Worm (Caenorhabditis elegans) whole organism, young adult: Measurements from ENCODE around the gene C25G6.4.
A peak's percentile ranks its signal among the peaks of the same experiment; 100 is the strongest.
"Not testable (repeated sequence)": the region's sequence is repeated elsewhere in the genome, so short reads cannot be mapped to it uniquely, and the experiment has no call there.

Experiments used
- B0035.1 ChIP-seq: sonication (generic microtip); optimal IDR thresholded peaks from 2 replicates; lab custom pipeline; 2016; ENCODE audit warnings: missing genetic modification characterization, mild to moderate bottlenecking, missing compliant biosample characterization, missing genotype, missing genetic modification reagents
- B0261.1 ChIP-seq: sonication (generic microtip); optimal IDR thresholded peaks from 2 replicates; lab custom pipeline; 2016; ENCODE audit warnings: mild to moderate bottlenecking, missing genetic modification characterization, moderate library complexity, missing compliant biosample characterization
- F10E7.11 ChIP-seq: sonication (generic microtip); optimal IDR thresholded peaks from 2 replicates; lab custom pipeline; 2017; ENCODE audit warnings: mild to moderate bottlenecking, missing genetic modification characterization, moderate library complexity, missing compliant biosample characterization
- F23B12.7 ChIP-seq: sonication (generic microtip); optimal IDR thresholded peaks from 2 replicates; lab custom pipeline; 2017; ENCODE audit warnings: missing genetic modification characterization, mild to moderate bottlenecking, missing compliant biosample characterization, antibody characterized with exemption, moderate library complexity; ENCODE audit not compliant: insufficient read depth
- F39B2.1 ChIP-seq: fragments of 200-800 bp; sonication (Bioruptor generic); IDR thresholded peaks from 2 replicates; pipeline ENCODE4 v1.3.6; 2022; ENCODE audit warnings: missing genetic modification reagents, missing genetic modification characterization, missing compliant biosample characterization
- F55B11.4 ChIP-seq: sonication (generic microtip); optimal IDR thresholded peaks from 2 replicates; lab custom pipeline; 2016; ENCODE audit warnings: missing compliant biosample characterization, missing genetic modification characterization, borderline replicate concordance; ENCODE audit not compliant: insufficient read depth
- F57A8.1 ChIP-seq: fragments of 200-800 bp; sonication (Bioruptor generic); optimal IDR thresholded peaks from 2 replicates; lab custom pipeline; 2018; ENCODE audit warnings: mild to moderate bottlenecking, missing genetic modification characterization, moderate library complexity, missing compliant biosample characterization
- F57C9.4 ChIP-seq: sonication (generic microtip); optimal IDR thresholded peaks from 2 replicates; lab custom pipeline; 2017; ENCODE audit warnings: mild to moderate bottlenecking, missing genetic modification characterization, missing compliant biosample characterization
- T26A5.8 ChIP-seq: sonication (generic microtip); optimal IDR thresholded peaks from 2 replicates; lab custom pipeline; 2016; ENCODE audit warnings: missing genetic modification characterization, missing compliant biosample characterization
- Y67H2A.10 ChIP-seq: fragments of 200-800 bp; sonication (Bioruptor generic); conservative IDR thresholded peaks from 2 replicates; pipeline ENCODE4 v1.3.6; 2022; ENCODE audit warnings: missing genetic modification reagents, missing genetic modification characterization, missing compliant biosample characterization
- ama-1 ChIP-seq, 3 experiments: fragments of 150-350 bp in 1 of 3; sonication (generic microtip) in 2 of 3; optimal IDR thresholded peaks; 2 replicates each; lab custom pipeline; 2014 to 2018; ENCODE audit warnings: missing biosample characterization in 2 of 3, missing genetic modification characterization in 2 of 3, missing genetic modification reagents in 2 of 3
- attf-6 ChIP-seq: fragments of 200-800 bp; sonication (Bioruptor generic); IDR thresholded peaks from 2 replicates; pipeline ENCODE4 v1.3.6; 2022; ENCODE audit warnings: missing genetic modification reagents, missing genetic modification characterization, missing compliant biosample characterization
- ceh-27 ChIP-seq: fragments of 200-800 bp; sonication (Bioruptor generic); optimal IDR thresholded peaks from 2 replicates; lab custom pipeline; 2018; ENCODE audit warnings: mild to moderate bottlenecking, missing genetic modification characterization, moderate library complexity, missing compliant biosample characterization
- ceh-79 ChIP-seq: sonication (generic microtip); optimal IDR thresholded peaks from 2 replicates; lab custom pipeline; 2017; ENCODE audit warnings: mild to moderate bottlenecking, missing genetic modification characterization, missing compliant biosample characterization
- dox-1 ChIP-seq: fragments of 200-800 bp; sonication (Bioruptor generic); IDR thresholded peaks from 2 replicates; pipeline ENCODE4 v1.3.6; 2022; ENCODE audit warnings: missing genetic modification reagents, missing genetic modification characterization, missing compliant biosample characterization
- dpl-1 ChIP-seq: fragments of 150-350 bp; optimal IDR thresholded peaks from 2 replicates; lab custom pipeline; 2014; ENCODE audit warnings: missing biosample characterization, missing genetic modification reagents, missing genetic modification characterization
- egl-18 ChIP-seq: fragments of 200-800 bp; sonication (Bioruptor generic); IDR thresholded peaks from 2 replicates; pipeline ENCODE4 v1.3.6; 2022; ENCODE audit warnings: missing genetic modification reagents, missing genetic modification characterization, missing compliant biosample characterization
- egrh-3 ChIP-seq: fragments of 200-800 bp; sonication (Bioruptor generic); IDR thresholded peaks from 2 replicates; pipeline ENCODE4 v1.3.6; 2022; ENCODE audit warnings: missing genetic modification reagents, missing genetic modification characterization, missing compliant biosample characterization
- ets-4 ChIP-seq: fragments of 200-800 bp; sonication (Bioruptor generic); optimal IDR thresholded peaks from 2 replicates; lab custom pipeline; 2018; ENCODE audit warnings: mild to moderate bottlenecking, missing genetic modification characterization, missing compliant biosample characterization
- gei-17 ChIP-seq: fragments of 200-800 bp; sonication (Bioruptor generic); optimal IDR thresholded peaks from 2 replicates; lab custom pipeline; 2018; ENCODE audit warnings: mild to moderate bottlenecking, missing genetic modification characterization, missing compliant biosample characterization
- him-1 ChIP-seq: sonication (generic microtip); optimal IDR thresholded peaks from 2 replicates; lab custom pipeline; 2016; ENCODE audit warnings: missing genotype, missing genetic modification reagents, missing genetic modification characterization, missing compliant biosample characterization
- hlh-12 ChIP-seq: sonication (generic microtip); optimal IDR thresholded peaks from 2 replicates; lab custom pipeline; 2016; ENCODE audit warnings: missing genetic modification characterization, missing compliant biosample characterization
- hmg-1.2 ChIP-seq: fragments of 200-800 bp; sonication (Bioruptor generic); IDR thresholded peaks from 2 replicates; pipeline ENCODE4 v1.3.6; 2022; ENCODE audit warnings: missing genetic modification reagents, missing genetic modification characterization, missing compliant biosample characterization
- hmg-20 ChIP-seq: fragments of 200-800 bp; sonication (Bioruptor generic); IDR thresholded peaks from 2 replicates; pipeline ENCODE4 v1.3.6; 2022; ENCODE audit warnings: missing genetic modification reagents, missing genetic modification characterization, missing compliant biosample characterization
- hrde-1 ChIP-seq: sonication (generic microtip); optimal IDR thresholded peaks from 2 replicates; lab custom pipeline; 2016; ENCODE audit warnings: missing genetic modification characterization, mild to moderate bottlenecking, missing compliant biosample characterization, moderate library complexity, missing genotype, missing genetic modification reagents, borderline replicate concordance
- lag-1 ChIP-seq: fragments of 200-800 bp; sonication (Bioruptor generic); IDR thresholded peaks from 2 replicates; pipeline ENCODE4 v1.3.6; 2022; ENCODE audit warnings: missing genetic modification reagents, missing genetic modification characterization, missing compliant biosample characterization
- lin-26 ChIP-seq: fragments of 200-800 bp; sonication (Bioruptor generic); IDR thresholded peaks from 2 replicates; pipeline ENCODE4 v1.3.6; 2022; ENCODE audit warnings: missing genetic modification reagents, missing genetic modification characterization, missing compliant biosample characterization
- lin-35 ChIP-seq, 3 experiments: fragments of 150-350 bp in 2 of 3; sonication (generic microtip) in 1 of 3; optimal IDR thresholded peaks; 2 replicates each; lab custom pipeline; 2014 to 2018; ENCODE audit warnings: missing biosample characterization in 3 of 3, missing genetic modification characterization in 3 of 3, missing genetic modification reagents in 3 of 3
- lsl-1 ChIP-seq: fragments of 200-800 bp; sonication (Bioruptor generic); optimal IDR thresholded peaks from 2 replicates; lab custom pipeline; 2018; ENCODE audit warnings: mild to moderate bottlenecking, missing genetic modification characterization, moderate library complexity, missing compliant biosample characterization
- mxl-1 ChIP-seq: sonication (generic microtip); optimal IDR thresholded peaks from 2 replicates; lab custom pipeline; 2016; ENCODE audit warnings: missing genetic modification characterization, missing compliant biosample characterization
- nhr-90 ChIP-seq: sonication (generic microtip); optimal IDR thresholded peaks from 2 replicates; lab custom pipeline; 2016; ENCODE audit warnings: missing genotype, mild to moderate bottlenecking, missing genetic modification characterization, missing compliant biosample characterization
- pbrm-1 ChIP-seq: fragments of 200-800 bp; sonication (Bioruptor generic); IDR thresholded peaks from 2 replicates; pipeline ENCODE4 v1.3.6; 2022; ENCODE audit warnings: missing genetic modification reagents, missing genetic modification characterization, missing compliant biosample characterization
- pha-4 ChIP-seq: fragments of 150-350 bp; sonication (generic microtip); optimal IDR thresholded peaks from 2 replicates; lab custom pipeline; 2014; ENCODE audit warnings: missing biosample characterization, missing genetic modification reagents, missing genetic modification characterization
- rcor-1 ChIP-seq: fragments of 200-800 bp; sonication (Bioruptor generic); IDR thresholded peaks from 2 replicates; pipeline ENCODE4 v1.3.6; 2022; ENCODE audit warnings: missing genetic modification reagents, missing genetic modification characterization, missing compliant biosample characterization
- rpc-1 ChIP-seq, 2 experiments: fragments of 150-350 bp in 1 of 2; sonication (generic microtip) in 1 of 2; optimal IDR thresholded peaks; 2 replicates each; lab custom pipeline; 2014 to 2018; ENCODE audit warnings: missing biosample characterization in 1 of 2, missing genetic modification characterization in 1 of 2, missing genetic modification reagents in 1 of 2, missing genotype in 1 of 2
- sdz-38 ChIP-seq: sonication (generic microtip); optimal IDR thresholded peaks from 2 replicates; lab custom pipeline; 2016; ENCODE audit warnings: missing genotype, missing genetic modification characterization, missing compliant biosample characterization
- snpc-1.3 ChIP-seq: sonication (generic microtip); optimal IDR thresholded peaks from 2 replicates; lab custom pipeline; 2017; ENCODE audit warnings: missing genetic modification characterization, mild to moderate bottlenecking, missing compliant biosample characterization, antibody characterized with exemption, moderate library complexity, missing genotype, missing genetic modification reagents; ENCODE audit not compliant: insufficient read depth
- tbx-9 ChIP-seq: sonication (generic microtip); optimal IDR thresholded peaks from 2 replicates; lab custom pipeline; 2016; ENCODE audit warnings: borderline replicate concordance, missing genetic modification characterization, inconsistent platforms, missing compliant biosample characterization
- xnd-1 ChIP-seq: sonication (generic microtip); optimal IDR thresholded peaks from 2 replicates; lab custom pipeline; 2016; ENCODE audit warnings: missing genotype, missing genetic modification reagents, missing genetic modification characterization, missing compliant biosample characterization
- ztf-25 ChIP-seq: fragments of 200-800 bp; sonication (Bioruptor generic); IDR thresholded peaks from 2 replicates; pipeline ENCODE4 v1.3.6; 2022; ENCODE audit warnings: missing genetic modification reagents, missing genetic modification characterization, missing compliant biosample characterization
- ztf-26 ChIP-seq: sonication (generic microtip); optimal IDR thresholded peaks from 2 replicates; lab custom pipeline; 2017; ENCODE audit warnings: missing genetic modification characterization, missing compliant biosample characterization

Gene C25G6.4

DNA sequence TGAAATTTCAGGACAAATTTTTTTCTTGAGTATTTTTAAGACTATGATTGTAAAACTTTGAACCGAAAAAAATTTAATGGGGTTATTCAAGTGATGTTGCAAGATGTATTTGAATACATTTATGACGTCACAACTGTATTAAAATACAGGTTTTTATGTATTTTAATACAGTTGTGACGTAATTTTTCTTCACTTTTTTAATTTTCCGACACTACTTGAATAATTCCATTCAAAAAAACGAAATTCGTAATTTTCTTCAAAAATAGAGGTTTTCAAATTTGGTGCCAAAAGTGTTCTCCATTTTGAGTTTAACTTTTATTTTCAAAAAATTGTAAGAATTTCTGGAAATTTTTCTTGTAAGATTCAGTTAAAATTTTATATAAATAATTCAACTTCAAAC, 6.9 kb downstream of the C25G6.4 start:
- TF ChIP-seq B0261.1 (tag; lab: Kevin White, UChicago) = no peak
- TF ChIP-seq lag-1 = no peak
- TF ChIP-seq hmg-1.2 (GFP tag; lab: Robert Waterston, UW) = no peak
- no peak for TF ChIP-seq pha-4 (tag; lab: Kevin White, UChicago)
- no peak for TF ChIP-seq rcor-1 (GFP tag; lab: Robert Waterston, UW)
- no peak for TF ChIP-seq attf-6 (GFP tag; lab: Robert Waterston, UW)
- no peak for TF ChIP-seq F57A8.1 (GFP tag; lab: Kevin White, UChicago)
- no peak for TF ChIP-seq ztf-25 (GFP tag; lab: Robert Waterston, UW)
- TF ChIP-seq B0035.1 (tag; lab: Kevin White, UChicago) = no peak
- TF ChIP-seq F10E7.11 (tag; lab: Kevin White, UChicago) = no peak
- TF ChIP-seq ceh-27 (GFP tag; lab: Kevin White, UChicago) = no peak
- TF ChIP-seq F55B11.4 (tag; lab: Kevin White, UChicago) = no peak
- no peak for TF ChIP-seq egl-18 (GFP tag; lab: Robert Waterston, UW)
- TF ChIP-seq dpl-1 (GFP tag; lab: Kevin White, UChicago) = no peak
- TF ChIP-seq pbrm-1 (GFP tag; lab: Robert Waterston, UW) = no peak
- TF ChIP-seq hmg-20 (GFP tag; lab: Robert Waterston, UW) = no peak

DNA sequence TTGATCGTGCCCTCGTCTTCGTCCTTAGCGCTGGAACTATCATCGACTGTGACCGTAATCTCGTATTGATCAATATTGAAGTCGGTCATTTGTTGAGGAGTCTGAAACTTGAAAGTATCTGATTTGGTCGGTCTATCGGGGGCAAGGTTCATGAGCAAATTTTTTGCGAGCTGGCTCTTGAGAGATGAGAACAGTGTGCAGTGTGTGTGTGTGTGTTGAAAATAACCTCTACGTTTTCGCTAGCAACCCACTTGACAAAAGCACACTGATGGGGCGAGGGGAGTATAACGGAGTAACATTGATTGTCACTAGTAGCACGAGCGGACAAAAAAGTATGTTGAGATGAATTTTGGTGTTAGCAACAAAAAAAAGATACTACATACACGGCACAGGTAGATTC, 10.8 kb downstream of the C25G6.4 start, which contains the start of gene C25G6.3:
Gene C25G6.3, minus strand, starts transcription at position 101 of the 400 bp plus-strand sequence.
- TF ChIP-seq egrh-3 = no peak
- no peak for TF ChIP-seq F10E7.11 (tag; lab: Kevin White, UChicago)

DNA sequence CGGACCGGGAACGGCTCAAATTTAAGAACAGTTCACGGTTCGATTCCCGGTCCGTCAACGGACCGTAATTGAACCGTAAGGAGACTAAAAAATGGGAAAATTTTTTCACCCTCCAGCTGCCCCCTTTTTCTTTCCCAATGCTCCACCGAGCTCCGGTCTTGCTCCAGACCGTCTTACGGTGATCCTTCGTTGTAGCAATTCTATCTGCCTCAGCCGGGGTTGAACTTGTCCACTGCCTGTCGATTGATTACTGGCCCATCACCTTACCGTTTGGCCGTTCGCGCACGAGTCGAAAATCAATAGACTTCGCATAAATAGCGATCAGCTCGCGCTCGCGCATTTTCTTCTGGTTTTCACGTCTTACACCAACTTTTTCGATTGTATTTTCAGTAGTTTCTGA, 15.7 kb downstream of the C25G6.4 start:
- TF ChIP-seq dox-1 (GFP tag; lab: Robert Waterston, UW) (0 out of 2 replicates have a peak, but pooled peaks have one; percentile 39), rpc-1 (tag; optimal IDR thresholded peaks at IDR 0.05; lab: Kevin White, UChicago) (peak; percentile 28), lin-26 (GFP tag; lab: Robert Waterston, UW) (0 out of 2 replicates have a peak, but pooled peaks have one; percentile 49)
- TF ChIP-seq rpc-1 (optimal IDR thresholded peaks at IDR 0.05; lab: Kevin White, UChicago) = not testable (repeated sequence)

DNA sequence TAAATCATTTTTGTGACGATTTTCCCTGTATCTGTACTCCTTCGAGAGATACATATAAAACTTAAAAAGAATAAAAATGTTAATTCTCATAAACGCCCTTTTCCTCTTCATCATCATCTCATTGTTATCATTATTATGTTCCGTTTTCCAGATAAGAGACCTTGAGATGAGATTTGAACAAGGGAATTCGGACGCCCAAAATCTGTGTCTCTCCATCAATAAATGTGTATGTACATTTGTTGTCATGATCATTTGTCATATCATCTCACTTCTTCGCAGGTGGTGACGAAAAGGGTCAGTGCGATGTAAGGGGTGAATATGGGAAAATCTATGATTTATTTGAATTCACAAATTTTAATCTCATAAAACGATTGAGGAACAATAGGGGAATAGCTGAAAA, 17.6 kb downstream of the C25G6.4 start:
- TF ChIP-seq F57C9.4 (tag; lab: Kevin White, UChicago) = no peak
- TF ChIP-seq egrh-3 = no peak
- no peak for TF ChIP-seq Y67H2A.10 (GFP tag; lab: Robert Waterston, UW)
- TF ChIP-seq xnd-1 (tag; lab: Kevin White, UChicago) = no peak
- TF ChIP-seq sdz-38 (tag; lab: Kevin White, UChicago) = no peak
- no peak for TF ChIP-seq him-1 (tag; lab: Kevin White, UChicago)
- TF ChIP-seq B0035.1 (tag; lab: Kevin White, UChicago) = no peak
- TF ChIP-seq ceh-79 (tag; lab: Kevin White, UChicago) = no peak
- TF ChIP-seq egl-18 (GFP tag; lab: Robert Waterston, UW) = no peak
- no peak for TF ChIP-seq F39B2.1
- no peak for TF ChIP-seq ets-4 (GFP tag; lab: Kevin White, UChicago)
- no peak for TF ChIP-seq ztf-26 (tag; lab: Kevin White, UChicago)

DNA sequence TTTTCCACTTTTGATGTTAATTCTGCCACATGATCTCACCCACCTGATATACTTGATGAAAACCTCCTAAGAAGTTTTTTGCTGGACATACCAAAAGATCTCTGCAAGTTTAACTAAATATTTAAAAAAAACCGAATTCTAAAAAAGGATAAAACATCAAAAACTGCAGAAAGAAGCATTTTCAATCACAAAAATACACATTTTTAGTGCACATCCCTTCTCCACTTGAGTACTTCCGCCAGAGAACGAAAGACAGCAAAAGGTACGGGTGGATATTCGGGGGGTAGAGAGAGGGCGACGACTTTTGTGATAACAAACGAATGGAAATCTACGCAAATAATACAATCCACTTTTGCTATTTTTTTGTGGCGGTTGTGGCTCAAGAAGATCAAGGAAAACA, 19.0 kb downstream of the C25G6.4 start, which contains the start of gene C46H3.2:
Gene C46H3.2, minus strand, starts transcription at position 101 of the 400 bp plus-strand sequence.
- TF ChIP-seq B0035.1 (tag; lab: Kevin White, UChicago) (no peak), lsl-1 (GFP tag; lab: Kevin White, UChicago) (no peak), T26A5.8 (tag; lab: Kevin White, UChicago) (no peak), hlh-12 (no peak), lin-26 (GFP tag; lab: Robert Waterston, UW) (no peak), snpc-1.3 (tag; lab: Kevin White, UChicago) (no peak), gei-17 (no peak), lin-35 (GFP tag; optimal IDR thresholded peaks at IDR 0.05; lab: Kevin White, UChicago) (no peak), xnd-1 (tag; lab: Kevin White, UChicago) (no peak), mxl-1 (tag; lab: Kevin White, UChicago) (no peak), hrde-1 (tag; lab: Kevin White, UChicago) (no peak), nhr-90 (tag; lab: Kevin White, UChicago) (no peak), tbx-9 (tag; lab: Kevin White, UChicago) (no peak), ama-1 (optimal IDR thresholded peaks at IDR 0.05; lab: Kevin White, UChicago) (no peak), ama-1 (GFP tag; optimal IDR thresholded peaks at IDR 0.05; lab: Kevin White, UChicago) (no peak), F23B12.7 (tag; lab: Kevin White, UChicago) (no peak)
